Worm (Caenorhabditis elegans) whole organism, L4 larva: Measurements from ENCODE around the gene C50B6.9.

Experiments
- T20F7.1 ChIP-seq: fragments of 200-800 bp; sonication (Bioruptor generic); optimal IDR thresholded peaks from 2 replicates; lab custom pipeline; 2018; ENCODE audit warnings: mild to moderate bottlenecking, missing genetic modification characterization, missing compliant biosample characterization
- dpl-1 ChIP-seq: fragments of 150-350 bp; optimal IDR thresholded peaks from 2 replicates; lab custom pipeline; 2014; ENCODE audit warnings: missing biosample characterization, missing genetic modification reagents, missing genetic modification characterization
- nhr-28 ChIP-seq: fragments of 150-350 bp; optimal IDR thresholded peaks from 2 replicates; lab custom pipeline; 2014; ENCODE audit warnings: missing biosample characterization, missing genetic modification characterization
- set-16 ChIP-seq: fragments of 200-800 bp; sonication (Bioruptor generic); IDR thresholded peaks from 2 replicates; pipeline ENCODE4 v1.3.6; 2022; ENCODE audit warnings: missing genetic modification reagents, missing genetic modification characterization, missing compliant biosample characterization

DNA sequence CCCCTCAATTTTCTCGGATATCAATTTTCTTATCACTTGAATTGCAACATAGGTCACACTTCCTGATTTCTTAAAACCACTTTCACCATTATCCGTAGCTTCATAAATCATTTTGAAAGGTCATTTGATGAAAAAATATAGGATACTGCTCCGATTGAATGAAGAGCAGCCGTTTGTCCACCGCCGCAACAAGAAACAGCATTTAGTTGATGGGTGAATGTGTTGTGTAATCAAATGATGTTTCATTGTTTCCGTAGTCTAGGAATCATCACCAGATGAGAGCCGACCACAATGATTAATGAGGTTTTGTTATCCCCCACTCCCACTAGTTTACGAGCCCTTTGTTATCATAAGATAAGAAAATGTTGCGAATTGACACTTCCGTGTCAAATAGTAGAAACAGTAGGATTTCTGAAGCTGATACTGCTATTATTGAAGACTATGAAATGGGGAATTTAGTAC lies 9.7 kb downstream of the C50B6.9 start, which contains the start of gene twk-43:
- TF ChIP-seq T20F7.1 (GFP tag; lab: Kevin White, UChicago) (no peak), nhr-28 (tag; lab: Kevin White, UChicago) (no peak), set-16 (no peak), dpl-1 (no peak)
